Worm (Caenorhabditis elegans): Measurements from ENCODE around the gene crld-1.

Gene crld-1

ce11 chrIV:13180723-13181122 is 26.5 kb upstream of the crld-1 start, which contains the start of gene F58D2.3:
F58D2.3 (minus strand) TSS chrIV:13180823.
- TF ChIP-seq sea-1 (GFP tag; conservative IDR thresholded peaks at IDR 0.05) (no peak), tbx-11 (GFP tag; IDR thresholded peaks at IDR 0.05) (no peak), hmbx-1 (tag; optimal IDR thresholded peaks at IDR 0.05) (no peak), hmg-4 (GFP tag; optimal IDR thresholded peaks at IDR 0.05) (no peak), tra-4 (tag; optimal IDR thresholded peaks at IDR 0.05) (no peak)

ce11 chrIV:13179295-13179694 is 25.1 kb upstream of the crld-1 start, which contains the start of gene lev-1:
lev-1 (minus strand) TSS chrIV:13179395.
- TF ChIP-seq tbx-37 (GFP tag; conservative IDR thresholded peaks at IDR 0.05) (no peak), F13C5.2 (tag; optimal IDR thresholded peaks at IDR 0.05) (peak; percentile 8)

- no peak for TF ChIP-seq tbx-11 (GFP tag; IDR thresholded peaks at IDR 0.05)
- TF ChIP-seq aly-1 (tag; optimal IDR thresholded peaks at IDR 0.05) = no peak
- no peak for TF ChIP-seq sea-1 (GFP tag; conservative IDR thresholded peaks at IDR 0.05)
- TF ChIP-seq scrt-1 (GFP tag; IDR thresholded peaks at IDR 0.05) = no peak
- no peak for TF ChIP-seq tra-4 (tag; optimal IDR thresholded peaks at IDR 0.05)
- no peak for TF ChIP-seq ceh-36 (tag; optimal IDR thresholded peaks at IDR 0.05)
- TF ChIP-seq hmbx-1 (tag; optimal IDR thresholded peaks at IDR 0.05) = no peak
- TF ChIP-seq hnd-1 (tag; optimal IDR thresholded peaks at IDR 0.05) = no peak
- TF ChIP-seq F13C5.2 (tag; optimal IDR thresholded peaks at IDR 0.05) = no peak
- no peak for TF ChIP-seq hmg-4 (GFP tag; optimal IDR thresholded peaks at IDR 0.05)
- TF ChIP-seq pes-1 (GFP tag; IDR thresholded peaks at IDR 0.05) = no peak
- no peak for TF ChIP-seq ets-7 (tag; optimal IDR thresholded peaks at IDR 0.05)
- no peak for TF ChIP-seq ama-1 (optimal IDR thresholded peaks at IDR 0.05)
- no peak for TF ChIP-seq tbx-37 (GFP tag; conservative IDR thresholded peaks at IDR 0.05)
- TF ChIP-seq B0310.2 (tag; optimal IDR thresholded peaks at IDR 0.05) = no peak
- TF ChIP-seq flt-1 (GFP tag; IDR thresholded peaks at IDR 0.05) = no peak
- no peak for TF ChIP-seq ceh-13 (GFP tag; optimal IDR thresholded peaks at IDR 0.05)
Observed at ce11 chrIV:13173359-13173758, 19.1 kb upstream of the crld-1 start.

- TF ChIP-seq ama-1 (optimal IDR thresholded peaks at IDR 0.05) (no peak), sea-1 (GFP tag; conservative IDR thresholded peaks at IDR 0.05) (no peak), B0310.2 (tag; optimal IDR thresholded peaks at IDR 0.05) (no peak), ceh-36 (tag; optimal IDR thresholded peaks at IDR 0.05) (no peak), pes-1 (GFP tag; IDR thresholded peaks at IDR 0.05) (no peak), ets-7 (tag; optimal IDR thresholded peaks at IDR 0.05) (no peak), tra-4 (tag; optimal IDR thresholded peaks at IDR 0.05) (no peak), scrt-1 (GFP tag; IDR thresholded peaks at IDR 0.05) (no peak), hnd-1 (tag; optimal IDR thresholded peaks at IDR 0.05) (no peak), hmg-4 (GFP tag; optimal IDR thresholded peaks at IDR 0.05) (no peak), tbx-11 (GFP tag; IDR thresholded peaks at IDR 0.05) (no peak), flt-1 (GFP tag; IDR thresholded peaks at IDR 0.05) (no peak), tbx-37 (GFP tag; conservative IDR thresholded peaks at IDR 0.05) (no peak), F13C5.2 (tag; optimal IDR thresholded peaks at IDR 0.05) (no peak), aly-1 (tag; optimal IDR thresholded peaks at IDR 0.05) (no peak), ceh-13 (GFP tag; optimal IDR thresholded peaks at IDR 0.05) (no peak), hmbx-1 (tag; optimal IDR thresholded peaks at IDR 0.05) (no peak)
Observed at ce11 chrIV:13170241-13170640, 16.0 kb upstream of the crld-1 start, which contains the start of gene nas-14. nas-14 (plus strand) TSS chrIV:13170541.

- TF ChIP-seq hmbx-1 (tag; optimal IDR thresholded peaks at IDR 0.05) (no peak), ama-1 (optimal IDR thresholded peaks at IDR 0.05) (no peak), hnd-1 (tag; optimal IDR thresholded peaks at IDR 0.05) (no peak), sea-1 (GFP tag; conservative IDR thresholded peaks at IDR 0.05) (no peak), tbx-37 (GFP tag; conservative IDR thresholded peaks at IDR 0.05) (no peak), B0310.2 (tag; optimal IDR thresholded peaks at IDR 0.05) (no peak), tra-4 (tag; optimal IDR thresholded peaks at IDR 0.05) (no peak), ceh-13 (GFP tag; optimal IDR thresholded peaks at IDR 0.05) (no peak), pes-1 (GFP tag; IDR thresholded peaks at IDR 0.05) (no peak), flt-1 (GFP tag; IDR thresholded peaks at IDR 0.05) (no peak), F13C5.2 (tag; optimal IDR thresholded peaks at IDR 0.05) (no peak), tbx-11 (GFP tag; IDR thresholded peaks at IDR 0.05) (no peak), scrt-1 (GFP tag; IDR thresholded peaks at IDR 0.05) (no peak)
Observed at ce11 chrIV:13167534-13167933, 13.3 kb upstream of the crld-1 start.

ce11 chrIV:13165181-13165580 is 10.9 kb upstream of the crld-1 start, which contains the start of gene scl-14:
scl-14 (plus strand) TSS chrIV:13165481.
- TF ChIP-seq ets-7 (tag; optimal IDR thresholded peaks at IDR 0.05) (no peak), F13C5.2 (tag; optimal IDR thresholded peaks at IDR 0.05) (no peak), sea-1 (GFP tag; conservative IDR thresholded peaks at IDR 0.05) (no peak), hnd-1 (tag; optimal IDR thresholded peaks at IDR 0.05) (no peak), flt-1 (GFP tag; IDR thresholded peaks at IDR 0.05) (no peak)

- TF ChIP-seq tbx-11 (GFP tag; IDR thresholded peaks at IDR 0.05) (no peak), hmg-4 (GFP tag; optimal IDR thresholded peaks at IDR 0.05) (no peak), tra-4 (tag; optimal IDR thresholded peaks at IDR 0.05) (no peak), pes-1 (GFP tag; IDR thresholded peaks at IDR 0.05) (no peak), aly-1 (tag; optimal IDR thresholded peaks at IDR 0.05) (no peak), tbx-37 (GFP tag; conservative IDR thresholded peaks at IDR 0.05) (no peak), hmbx-1 (tag; optimal IDR thresholded peaks at IDR 0.05) (no peak), ama-1 (optimal IDR thresholded peaks at IDR 0.05) (no peak), hnd-1 (tag; optimal IDR thresholded peaks at IDR 0.05) (no peak)
Observed at ce11 chrIV:13149276-13149675, 5.0 kb downstream of the crld-1 start, which contains the start of gene nlp-79. nlp-79 (plus strand) TSS chrIV:13149576.

ce11 chrIV:13142254-13142653 is 12.0 kb downstream of the crld-1 start, which contains the start of gene spe-43:
spe-43 (minus strand) TSS chrIV:13142354.
- TF ChIP-seq B0310.2 (tag; optimal IDR thresholded peaks at IDR 0.05) = no peak
- TF ChIP-seq sea-1 (GFP tag; conservative IDR thresholded peaks at IDR 0.05) = no peak
- TF ChIP-seq ceh-13 (GFP tag; optimal IDR thresholded peaks at IDR 0.05) = no peak
- TF ChIP-seq tbx-11 (GFP tag; IDR thresholded peaks at IDR 0.05) = no peak
- TF ChIP-seq hmbx-1 (tag; optimal IDR thresholded peaks at IDR 0.05) = no peak
- no peak for TF ChIP-seq tra-4 (tag; optimal IDR thresholded peaks at IDR 0.05)
- no peak for TF ChIP-seq tbx-37 (GFP tag; conservative IDR thresholded peaks at IDR 0.05)
- no peak for TF ChIP-seq ets-7 (tag; optimal IDR thresholded peaks at IDR 0.05)
- TF ChIP-seq scrt-1 (GFP tag; IDR thresholded peaks at IDR 0.05) = no peak
- no peak for TF ChIP-seq ceh-36 (tag; optimal IDR thresholded peaks at IDR 0.05)
- no peak for TF ChIP-seq ama-1 (optimal IDR thresholded peaks at IDR 0.05)
- TF ChIP-seq pes-1 (GFP tag; IDR thresholded peaks at IDR 0.05) = no peak
- TF ChIP-seq flt-1 (GFP tag; IDR thresholded peaks at IDR 0.05) = no peak
- TF ChIP-seq aly-1 (tag; optimal IDR thresholded peaks at IDR 0.05) = no peak
- no peak for TF ChIP-seq hmg-4 (GFP tag; optimal IDR thresholded peaks at IDR 0.05)

Measured in whole organism, early embryonic.